Fruit fly (Drosophila melanogaster) whole organism, wandering third instar larva: Measurements from ENCODE around the gene RFeSP.

Experiments used
- Abd-B ChIP-seq: fragments of >200 bp; optimal IDR thresholded peaks from 2 replicates; lab custom pipeline; 2017; ENCODE audit warnings: missing biosample characterization, missing genetic modification characterization
- CG32264 ChIP-seq: fragments of 200-800 bp; sonication (Bioruptor generic); optimal IDR thresholded peaks from 2 replicates; lab custom pipeline; 2016; ENCODE audit warnings: missing biosample characterization, missing genetic modification characterization
- CG9705 ChIP-seq: fragments of 200-800 bp; sonication (Bioruptor generic); optimal IDR thresholded peaks from 2 replicates; lab custom pipeline; 2018; ENCODE audit warnings: missing biosample characterization, mild to moderate bottlenecking, missing genetic modification characterization
- CrebA ChIP-seq: fragments of 200-800 bp; sonication (Bioruptor generic); optimal IDR thresholded peaks from 2 replicates; lab custom pipeline; 2016; ENCODE audit warnings: missing biosample characterization, mild to moderate bottlenecking, missing genetic modification characterization, borderline replicate concordance
- Dfd ChIP-seq: fragments of >200 bp; optimal IDR thresholded peaks from 2 replicates; lab custom pipeline; 2017; ENCODE audit warnings: missing biosample characterization, missing genetic modification characterization
- Dif ChIP-seq: fragments of 200-275, 200-300 bp; sonication (Bioruptor generic); optimal IDR thresholded peaks from 2 replicates; lab custom pipeline; 2018; ENCODE audit warnings: missing biosample characterization, missing genetic modification characterization; ENCODE audit not compliant: partially characterized antibody
- GATAd ChIP-seq: sonication (Bioruptor generic); optimal IDR thresholded peaks from 2 replicates; lab custom pipeline; 2016; ENCODE audit warnings: missing biosample characterization, missing genetic modification characterization
- HLH106 ChIP-seq: fragments of 200-800 bp; optimal IDR thresholded peaks from 3 replicates; lab custom pipeline; 2019; ENCODE audit warnings: missing biosample characterization, mild to moderate bottlenecking, missing genetic modification characterization, moderate library complexity
- Mio ChIP-seq: sonication (Bioruptor generic); optimal IDR thresholded peaks from 2 replicates; lab custom pipeline; 2016; ENCODE audit warnings: missing biosample characterization, missing genetic modification characterization
- Myc ChIP-seq: fragments of >200 bp; optimal IDR thresholded peaks from 2 replicates; lab custom pipeline; 2017
- N ChIP-seq: fragments of >200 bp; optimal IDR thresholded peaks from 2 replicates; lab custom pipeline; 2018; ENCODE audit warnings: missing biosample characterization, missing external identifiers, missing genetic modification characterization
- OdsH ChIP-seq: fragments of 200-800 bp; sonication (Bioruptor generic); optimal IDR thresholded peaks from 2 replicates; lab custom pipeline; 2016; ENCODE audit warnings: missing biosample characterization, mild to moderate bottlenecking, missing genetic modification characterization
- Sp1 ChIP-seq: fragments of 200-800 bp; sonication (Bioruptor generic); optimal IDR thresholded peaks from 3 replicates; lab custom pipeline; 2019; ENCODE audit warnings: missing biosample characterization, mild to moderate bottlenecking, missing genetic modification characterization, moderate library complexity
- br ChIP-seq: fragments of 200-800 bp; sonication (Bioruptor generic); optimal IDR thresholded peaks from 2 replicates; lab custom pipeline; 2016; ENCODE audit warnings: missing biosample characterization, missing genetic modification characterization
- dmrt93B ChIP-seq: fragments of 200-800 bp; sonication (Bioruptor generic); optimal IDR thresholded peaks from 2 replicates; lab custom pipeline; 2018; ENCODE audit warnings: missing biosample characterization, mild to moderate bottlenecking, missing genetic modification characterization
- dsf ChIP-seq: sonication (Bioruptor generic); optimal IDR thresholded peaks from 2 replicates; lab custom pipeline; 2016; ENCODE audit warnings: missing biosample characterization, missing genetic modification characterization, borderline replicate concordance
- ey ChIP-seq: fragments of 200-800 bp; sonication (Bioruptor generic); optimal IDR thresholded peaks from 2 replicates; lab custom pipeline; 2016; ENCODE audit warnings: missing biosample characterization, missing genetic modification characterization
- foxo ChIP-seq, 2 experiments: fragments of 200-800 bp; sonication (Bioruptor generic); optimal IDR thresholded peaks; 2 replicates in 1 of 2; 3 replicates in 1 of 2; lab custom pipeline; 2016 to 2017; ENCODE audit warnings: missing biosample characterization in 2 of 2, missing genetic modification characterization in 2 of 2
- fru ChIP-seq: fragments of 200-800 bp; sonication (Bioruptor generic); optimal IDR thresholded peaks from 3 replicates; lab custom pipeline; 2016; ENCODE audit warnings: missing biosample characterization, mild to moderate bottlenecking, missing genetic modification characterization
- h ChIP-seq: fragments of 200-800 bp; sonication (Bioruptor generic); optimal IDR thresholded peaks from 3 replicates; lab custom pipeline; 2016; ENCODE audit warnings: missing biosample characterization, mild to moderate bottlenecking, missing genetic modification characterization
- lola ChIP-seq: fragments of >200 bp; optimal IDR thresholded peaks from 2 replicates; lab custom pipeline; 2017; ENCODE audit warnings: missing biosample characterization, missing genetic modification characterization
- pan ChIP-seq: fragments of >200 bp; optimal IDR thresholded peaks from 2 replicates; lab custom pipeline; 2017
- psq ChIP-seq: fragments of 200-800 bp; sonication (Bioruptor generic); optimal IDR thresholded peaks from 3 replicates; lab custom pipeline; 2017; ENCODE audit warnings: missing biosample characterization, mild to moderate bottlenecking, missing genetic modification characterization, moderate library complexity
- rgr ChIP-seq: fragments of 200-800 bp; sonication (Bioruptor generic); optimal IDR thresholded peaks from 3 replicates; lab custom pipeline; 2016; ENCODE audit warnings: missing biosample characterization, mild to moderate bottlenecking, missing genetic modification characterization
- sage ChIP-seq: fragments of 200-800 bp; sonication (Bioruptor generic); optimal IDR thresholded peaks from 2 replicates; lab custom pipeline; 2016; ENCODE audit warnings: missing biosample characterization, mild to moderate bottlenecking, missing genetic modification characterization
- sv ChIP-seq: fragments of 200-800 bp; sonication (Bioruptor generic); optimal IDR thresholded peaks from 3 replicates; lab custom pipeline; 2016; ENCODE audit warnings: missing biosample characterization, missing genetic modification characterization
- tai ChIP-seq: sonication (Bioruptor generic); optimal IDR thresholded peaks from 2 replicates; lab custom pipeline; 2016; ENCODE audit warnings: missing biosample characterization, missing genetic modification characterization
- usp ChIP-seq: fragments of >200 bp; optimal IDR thresholded peaks from 2 replicates; lab custom pipeline; 2017; ENCODE audit warnings: missing biosample characterization, missing genetic modification characterization

Gene RFeSP

DNA sequence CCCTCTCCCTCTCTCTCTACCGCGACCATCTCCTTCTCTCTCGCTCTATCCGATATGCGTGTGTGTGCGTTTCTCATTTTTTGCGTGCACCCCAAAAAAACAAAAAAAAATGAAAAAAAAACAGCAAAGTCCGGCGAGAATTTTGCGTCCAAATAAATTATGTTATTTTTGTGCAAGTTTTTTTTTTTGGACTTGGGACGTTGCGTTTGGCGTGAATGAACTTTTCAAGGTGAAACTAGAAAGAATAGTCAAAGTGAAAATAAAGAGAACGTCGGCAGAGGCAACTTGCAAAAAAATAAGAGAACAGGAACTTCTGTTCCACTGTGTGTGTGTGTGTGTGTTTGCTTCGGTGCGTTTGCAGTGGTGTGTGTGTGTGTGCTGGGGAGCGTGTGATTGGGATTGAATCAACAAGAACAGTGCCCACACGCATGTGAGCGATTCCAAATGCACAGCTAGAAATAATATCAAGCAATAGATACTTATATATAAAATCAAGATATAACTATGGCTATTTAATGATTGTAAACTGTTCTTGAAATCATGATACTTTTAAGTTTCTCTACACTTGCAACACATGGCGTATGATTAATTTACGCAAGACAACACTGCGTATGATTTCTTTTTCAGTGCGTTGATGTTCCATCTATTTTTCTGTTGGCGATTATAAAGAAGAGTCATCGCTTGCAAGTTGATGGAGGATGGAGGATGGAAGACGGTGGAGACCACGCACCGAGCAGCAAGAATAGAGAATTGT, 15.4 kb upstream of the RFeSP start:
- TF ChIP-seq N (GFP tag; lab: Kevin White, UChicago), result no peak
- peak; percentile 76 for TF ChIP-seq Dfd
- no peak for TF ChIP-seq CrebA (GFP tag; lab: Kevin White, UChicago)
- no peak for TF ChIP-seq dsf (GFP tag; lab: Kevin White, UChicago)
- TF ChIP-seq CG9705 (GFP tag; lab: Kevin White, UChicago), result no peak
- no peak for TF ChIP-seq tai (GFP tag; lab: Kevin White, UChicago)
- TF ChIP-seq sage (GFP tag; lab: Kevin White, UChicago), result no peak
- TF ChIP-seq h (GFP tag; lab: Kevin White, UChicago), result no peak
- no peak for TF ChIP-seq OdsH (GFP tag; lab: Kevin White, UChicago)
- TF ChIP-seq sv (GFP tag; lab: Kevin White, UChicago), result peak; percentile 32
- TF ChIP-seq, all 38 proteins: peak for 2

DNA sequence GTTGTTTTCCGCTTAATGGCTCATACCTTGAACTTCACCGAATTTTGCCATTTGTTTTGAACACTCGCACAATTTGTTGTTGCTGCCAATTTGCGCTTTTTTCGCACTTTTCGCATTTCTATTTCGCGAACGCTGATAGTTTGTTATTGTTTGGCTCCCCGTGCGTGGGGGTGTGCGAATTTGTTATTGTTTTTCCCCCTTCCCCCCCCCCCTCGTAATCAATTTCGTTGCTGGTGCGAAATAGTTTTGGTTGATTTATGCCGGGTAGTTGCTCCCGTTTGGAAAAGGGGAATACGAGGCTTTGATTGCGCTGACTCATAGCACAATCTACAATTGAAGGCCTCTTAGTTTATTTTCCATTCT, 14.5 kb upstream of the RFeSP start:
- TF ChIP-seq Dfd (peak; percentile 68), Mio (GFP tag; lab: Kevin White, UChicago) (no peak)
- TF ChIP-seq, all 38 proteins: peak for 1

DNA sequence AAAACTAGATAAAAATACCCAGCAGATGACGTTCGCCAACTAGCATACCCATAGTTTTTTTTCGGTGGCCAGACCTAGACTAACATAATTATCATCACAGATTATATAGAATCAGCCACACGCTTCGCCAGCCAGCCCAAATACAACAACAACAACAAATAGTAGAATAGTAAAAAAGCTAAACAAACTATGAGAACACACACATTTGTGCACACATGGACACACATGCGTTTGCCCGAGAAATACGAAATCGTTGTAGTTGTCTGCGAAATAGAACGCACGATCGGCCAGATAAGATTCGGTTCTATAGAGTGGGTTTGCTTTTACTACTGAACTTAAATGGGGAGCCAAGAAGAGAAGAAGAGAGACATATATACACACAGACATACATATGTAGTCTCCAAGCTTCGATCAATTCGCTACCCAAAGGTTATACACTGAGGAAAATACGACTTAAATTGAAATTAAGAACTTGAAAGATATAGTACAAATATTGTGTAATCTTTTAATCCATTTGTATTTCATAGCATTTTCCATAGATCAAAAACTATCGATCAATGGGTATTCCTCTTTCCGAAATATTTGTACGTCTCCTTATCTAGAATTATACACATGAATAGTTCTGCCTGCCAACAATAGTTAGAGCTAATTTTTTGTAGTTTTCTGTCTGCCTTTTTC, 14.0 kb upstream of the RFeSP start:
- TF ChIP-seq sv (GFP tag; lab: Kevin White, UChicago) (peak; percentile 69), foxo (GFP tag; optimal IDR thresholded peaks at IDR 0.05; lab: Kevin White, UChicago) (no peak), psq (GFP tag; lab: Kevin White, UChicago) (no peak), Mio (GFP tag; lab: Kevin White, UChicago) (no peak)
- TF ChIP-seq, all 38 proteins: peak for 1

DNA sequence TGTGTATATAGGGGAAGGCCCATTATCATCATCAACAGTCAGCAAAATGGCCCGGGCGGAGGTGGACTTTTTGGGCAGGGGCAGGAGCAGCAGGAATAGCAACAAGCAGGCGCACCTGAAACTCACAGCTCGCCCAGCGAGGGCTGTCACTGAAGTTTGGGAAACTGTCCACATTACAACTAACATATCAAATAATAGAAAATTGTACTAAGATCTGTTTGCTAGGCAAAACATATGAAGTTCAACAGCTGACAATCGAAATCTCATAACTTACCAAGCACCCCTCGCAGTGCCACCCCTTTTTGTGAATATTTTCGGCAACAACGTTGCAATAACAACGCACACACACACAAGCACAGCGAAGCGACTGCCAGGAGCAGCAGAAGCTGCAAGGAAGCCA, 10.8 kb upstream of the RFeSP start:
- TF ChIP-seq br (GFP tag; lab: Kevin White, UChicago) (peak; percentile 26), foxo (GFP tag; optimal IDR thresholded peaks at IDR 0.05; lab: Kevin White, UChicago) (peak in 1 of 2 experiments; percentile 53), GATAd (GFP tag; lab: Kevin White, UChicago) (no peak), usp (GFP tag; lab: Kevin White, UChicago) (no peak), dsf (GFP tag; lab: Kevin White, UChicago) (no peak), CG32264 (no peak), fru (GFP tag; lab: Kevin White, UChicago) (peak; percentile 53), Abd-B (GFP tag; lab: Kevin White, UChicago) (no peak), OdsH (GFP tag; lab: Kevin White, UChicago) (peak; percentile 23), dmrt93B (peak; percentile 24), sv (GFP tag; lab: Kevin White, UChicago) (peak; percentile 37), ey (GFP tag; lab: Kevin White, UChicago) (peak; percentile 32), h (GFP tag; lab: Kevin White, UChicago) (peak; percentile 38), N (GFP tag; lab: Kevin White, UChicago) (no peak), Myc (lab: Kevin White, UChicago) (no peak), HLH106 (tag; lab: Kevin White, UChicago) (peak; percentile 54), rgr (GFP tag; lab: Kevin White, UChicago) (peak; percentile 47), Sp1 (GFP tag; lab: Kevin White, UChicago) (peak; percentile 39)

DNA sequence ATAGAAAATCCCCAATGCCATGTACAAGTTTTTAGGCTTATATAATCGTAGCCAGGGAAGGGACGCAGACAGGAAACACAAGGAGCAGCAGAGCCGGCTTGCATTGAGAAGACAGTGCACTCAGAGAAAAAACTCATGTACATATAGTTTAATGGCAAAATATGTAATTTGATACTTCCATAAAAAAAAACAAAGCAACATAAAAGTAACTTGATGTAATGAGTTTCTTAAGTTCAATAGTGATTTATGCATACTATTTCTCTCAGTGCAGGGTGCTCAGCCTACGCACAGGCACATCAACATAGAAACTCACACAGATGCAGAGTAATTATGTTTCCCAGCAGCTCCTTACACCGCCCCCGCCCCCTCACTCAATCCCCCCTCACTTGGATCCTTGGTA, 6.8 kb upstream of the RFeSP start:
- TF ChIP-seq sv (GFP tag; lab: Kevin White, UChicago) (peak; percentile 12), Abd-B (GFP tag; lab: Kevin White, UChicago) (no peak)

DNA sequence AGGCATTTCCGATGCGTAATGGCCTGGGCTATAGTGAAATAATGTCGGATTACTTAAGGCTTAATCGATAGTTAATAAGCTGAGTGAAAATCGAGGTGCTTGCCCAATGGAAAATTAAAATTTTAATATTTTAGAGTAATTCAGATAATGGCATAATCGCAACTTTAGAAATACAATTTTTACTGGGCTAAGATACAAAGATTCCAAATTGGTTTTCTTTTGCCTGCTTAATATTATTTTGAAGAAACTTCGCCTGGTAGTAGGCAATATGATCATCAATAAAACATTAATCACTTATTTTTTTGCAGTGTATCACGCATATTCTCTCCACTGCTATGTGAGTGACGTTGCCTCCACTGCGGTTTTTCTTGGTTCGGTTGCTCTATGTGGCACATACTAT, 5.2 kb upstream of the RFeSP start:
- TF ChIP-seq Dfd, result no peak
- TF ChIP-seq sv (GFP tag; lab: Kevin White, UChicago), result peak; percentile 9

DNA sequence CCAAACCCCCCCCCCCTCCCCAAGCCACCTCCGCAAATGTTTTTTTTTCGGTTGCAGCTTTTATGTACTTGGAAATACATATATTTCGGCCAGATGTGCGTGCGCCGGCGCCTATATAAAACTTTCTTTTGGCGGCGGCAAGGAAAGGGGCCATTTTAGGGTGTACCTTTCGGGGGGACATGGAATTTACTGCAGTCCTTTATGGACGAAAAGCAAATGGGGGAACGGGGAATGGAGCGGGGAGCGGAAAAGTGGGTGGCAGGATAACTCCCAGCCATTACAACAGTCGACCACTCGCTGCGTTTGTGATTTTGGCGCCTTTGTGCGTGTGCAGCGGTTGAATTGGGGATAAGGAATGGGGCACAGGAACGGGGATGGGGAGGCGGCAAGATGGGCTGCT, 4.7 kb upstream of the RFeSP start:
- TF ChIP-seq HLH106 (tag; lab: Kevin White, UChicago), result no peak
- no peak for TF ChIP-seq sage (GFP tag; lab: Kevin White, UChicago)
- no peak for TF ChIP-seq lola (GFP tag; lab: Kevin White, UChicago)
- no peak for TF ChIP-seq Dfd
- TF ChIP-seq sv (GFP tag; lab: Kevin White, UChicago), result no peak
- no peak for TF ChIP-seq CrebA (GFP tag; lab: Kevin White, UChicago)
- no peak for TF ChIP-seq Abd-B (GFP tag; lab: Kevin White, UChicago)
- no peak for TF ChIP-seq GATAd (GFP tag; lab: Kevin White, UChicago)
- no peak for TF ChIP-seq foxo (GFP tag; optimal IDR thresholded peaks at IDR 0.05; lab: Kevin White, UChicago)
- TF ChIP-seq br (GFP tag; lab: Kevin White, UChicago), result no peak
- no peak for TF ChIP-seq N (GFP tag; lab: Kevin White, UChicago)
- TF ChIP-seq Dif (GFP tag; lab: Kevin White, UChicago), result no peak
- no peak for TF ChIP-seq dmrt93B
- no peak for TF ChIP-seq h (GFP tag; lab: Kevin White, UChicago)
- no peak for TF ChIP-seq pan (lab: Kevin White, UChicago)
- no peak for TF ChIP-seq rgr (GFP tag; lab: Kevin White, UChicago)
